Worm (Caenorhabditis elegans): ENCODE data around the gene str-221.

str-221 gene

DNA sequence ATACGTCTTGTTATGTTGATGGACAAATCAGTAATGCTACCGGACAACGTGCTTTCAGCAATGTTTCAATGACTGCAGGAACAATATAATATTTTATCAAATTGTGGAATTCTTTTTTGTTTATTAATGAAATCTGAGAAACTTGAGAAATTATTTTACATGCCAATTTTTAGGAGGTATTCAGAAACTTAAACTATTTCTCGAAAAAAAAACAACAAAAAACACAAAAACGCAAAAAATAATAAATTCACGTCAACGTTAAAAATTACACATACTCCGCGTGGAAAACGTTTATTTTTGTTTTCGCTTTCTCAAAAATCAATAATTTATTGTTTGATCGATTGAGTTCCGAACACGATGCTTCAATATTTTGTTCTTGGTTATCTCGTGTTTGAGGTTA, 2.1 kb downstream of the str-221 start, which contains the start of gene Y46H3D.1:
Gene Y46H3D.1, plus strand, starts transcription at position 301 of the 400 bp plus-strand sequence.
- TF ChIP-seq elt-3 (tag; optimal IDR thresholded peaks at IDR 0.05): no peak
- TF ChIP-seq unc-62 (GFP tag; optimal IDR thresholded peaks at IDR 0.05): no peak
- TF ChIP-seq nhr-129 (tag; optimal IDR thresholded peaks at IDR 0.05): no peak
- TF ChIP-seq fos-1 (tag; optimal IDR thresholded peaks at IDR 0.05): no peak
- TF ChIP-seq nhr-12 (tag; optimal IDR thresholded peaks at IDR 0.05): no peak
- TF ChIP-seq nhr-21 (tag; optimal IDR thresholded peaks at IDR 0.05): no peak
- no peak for TF ChIP-seq mab-5 (tag; optimal IDR thresholded peaks at IDR 0.05)
- no peak for TF ChIP-seq C34F6.9 (tag; optimal IDR thresholded peaks at IDR 0.05)
- TF ChIP-seq skn-1 (tag; optimal IDR thresholded peaks at IDR 0.05): no peak
- no peak for TF ChIP-seq blmp-1 (tag; optimal IDR thresholded peaks at IDR 0.05; ENCODE audit: insufficient read depth)
- TF ChIP-seq ama-1 (optimal IDR thresholded peaks at IDR 0.05): no peak
- no peak for TF ChIP-seq nhr-77 (tag; optimal IDR thresholded peaks at IDR 0.05)
- no peak for TF ChIP-seq ceh-82 (tag; optimal IDR thresholded peaks at IDR 0.05)
- TF ChIP-seq crh-2 (tag; optimal IDR thresholded peaks at IDR 0.05): no peak
- no peak for TF ChIP-seq egl-27 (tag; optimal IDR thresholded peaks at IDR 0.05)
- TF ChIP-seq F13H6.1 (tag; optimal IDR thresholded peaks at IDR 0.05): no peak
- TF ChIP-seq sma-9 (GFP tag; optimal IDR thresholded peaks at IDR 0.05): no peak
- TF ChIP-seq sma-9 (tag; optimal IDR thresholded peaks at IDR 0.05): no peak
- TF ChIP-seq gmeb-1 (tag; optimal IDR thresholded peaks at IDR 0.05): no peak

- TF ChIP-seq peb-1 (tag; optimal IDR thresholded peaks at IDR 0.05): no peak
- TF ChIP-seq ztf-11 (tag; optimal IDR thresholded peaks at IDR 0.05): no peak
Measured at ce11 chrV:1642768-1643167, 2.7 kb downstream of the str-221 start.

DNA sequence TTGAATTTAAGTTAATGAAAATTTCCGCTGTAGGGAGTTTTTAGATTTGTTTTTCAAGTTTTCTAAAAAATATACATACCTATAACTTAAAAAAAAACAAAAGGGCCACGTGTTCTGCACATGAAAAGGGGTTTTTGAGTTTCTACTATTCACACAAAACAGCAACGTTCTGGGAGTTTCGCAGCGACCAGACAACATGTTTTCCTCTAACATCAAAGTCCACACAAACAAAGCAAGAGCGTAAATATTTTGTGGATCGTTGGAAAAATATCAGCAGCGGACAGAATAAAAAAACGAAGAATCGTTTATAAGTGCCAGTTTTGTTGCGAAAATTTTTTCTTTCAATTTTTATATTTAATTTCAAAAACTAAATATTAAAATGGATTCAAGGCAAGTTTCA, 3.8 kb downstream of the str-221 start, which contains the start of gene alh-2:
Gene alh-2, plus strand, starts transcription at position 284 of the 400 bp plus-strand sequence.
- TF ChIP-seq alr-1 (tag; optimal IDR thresholded peaks at IDR 0.05) (no peak), gmeb-1 (tag; optimal IDR thresholded peaks at IDR 0.05) (no peak), egl-27 (tag; optimal IDR thresholded peaks at IDR 0.05) (no peak), C34F6.9 (tag; optimal IDR thresholded peaks at IDR 0.05) (no peak), nhr-10 (tag; optimal IDR thresholded peaks at IDR 0.05) (no peak), ZK546.5 (tag; optimal IDR thresholded peaks at IDR 0.05) (no peak), ama-1 (optimal IDR thresholded peaks at IDR 0.05) (no peak), nhr-23 (tag; optimal IDR thresholded peaks at IDR 0.05) (no peak), blmp-1 (tag; optimal IDR thresholded peaks at IDR 0.05; ENCODE audit: insufficient read depth) (no peak), lin-11 (tag; optimal IDR thresholded peaks at IDR 0.05) (no peak), unc-39 (tag; optimal IDR thresholded peaks at IDR 0.05) (no peak)

DNA sequence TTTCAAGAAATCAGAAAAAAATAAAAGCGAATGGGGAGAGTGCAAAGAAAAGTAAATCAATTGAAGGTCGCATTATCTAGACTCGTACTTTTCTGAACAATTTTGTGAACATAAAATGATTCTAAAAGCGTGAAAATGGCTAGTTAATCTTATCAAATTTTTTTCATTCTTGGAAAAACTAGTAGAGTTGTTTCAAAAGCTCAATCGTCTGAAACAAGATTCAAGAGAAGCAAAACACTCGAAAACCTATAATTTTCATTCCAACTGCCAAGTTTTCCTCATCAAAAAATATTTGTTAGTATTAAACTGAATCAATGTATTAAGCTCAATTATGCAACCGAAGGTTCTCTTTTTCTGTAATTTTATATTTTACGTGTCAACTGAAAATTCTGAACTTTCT, 7.9 kb downstream of the str-221 start, which contains the start of gene irld-45:
Gene irld-45, plus strand, starts transcription at position 301 of the 400 bp plus-strand sequence.
- TF ChIP-seq Y55F3AM.14 (GFP tag; optimal IDR thresholded peaks at IDR 0.05): no peak

- TF ChIP-seq nhr-6 (tag; optimal IDR thresholded peaks at IDR 0.05) (no peak), lin-11 (tag; optimal IDR thresholded peaks at IDR 0.05) (no peak), elt-3 (tag; optimal IDR thresholded peaks at IDR 0.05) (no peak), F13H6.1 (tag; optimal IDR thresholded peaks at IDR 0.05) (no peak), skn-1 (tag; optimal IDR thresholded peaks at IDR 0.05) (no peak), egl-27 (tag; optimal IDR thresholded peaks at IDR 0.05) (no peak), nhr-25 (tag; optimal IDR thresholded peaks at IDR 0.05) (no peak), nhr-237 (tag; optimal IDR thresholded peaks at IDR 0.05) (no peak), sem-4 (tag; optimal IDR thresholded peaks at IDR 0.05) (no peak), unc-55 (GFP tag; optimal IDR thresholded peaks at IDR 0.05) (no peak), ama-1 (optimal IDR thresholded peaks at IDR 0.05) (no peak), peb-1 (tag; optimal IDR thresholded peaks at IDR 0.05) (no peak), gmeb-1 (tag; optimal IDR thresholded peaks at IDR 0.05) (no peak), ZK546.5 (tag; optimal IDR thresholded peaks at IDR 0.05) (no peak)
Measured at ce11 chrV:1651045-1651444, 10.9 kb downstream of the str-221 start, which contains the start of gene irld-44. irld-44 (plus strand) TSS chrV:1651345.

DNA sequence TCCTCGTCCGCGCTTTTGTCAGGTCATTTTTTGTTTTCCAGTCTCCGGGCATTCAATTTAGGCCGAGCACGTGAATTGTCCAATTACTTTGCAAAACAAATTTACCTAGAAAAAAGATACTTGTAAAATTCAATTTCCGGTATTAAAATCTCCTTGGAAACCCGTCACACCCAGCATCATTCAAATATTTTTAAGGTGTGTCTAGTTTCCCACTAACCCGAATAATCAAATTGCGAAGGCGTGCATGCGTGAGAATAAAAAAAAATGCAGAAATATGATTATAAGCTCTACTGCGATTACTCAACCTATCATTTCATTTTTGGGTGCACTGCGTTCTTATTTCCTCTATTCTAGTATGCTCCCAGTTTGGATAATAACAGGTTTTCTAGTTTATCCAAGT, 14.7 kb downstream of the str-221 start, which contains the start of gene irld-11:
Gene irld-11, plus strand, starts transcription at position 301 of the 400 bp plus-strand sequence.
- TF ChIP-seq ceh-82 (tag; optimal IDR thresholded peaks at IDR 0.05) (no peak), nhr-77 (tag; optimal IDR thresholded peaks at IDR 0.05) (no peak), crh-2 (tag; optimal IDR thresholded peaks at IDR 0.05) (no peak), nhr-21 (tag; optimal IDR thresholded peaks at IDR 0.05) (peak; percentile 16), sem-4 (tag; optimal IDR thresholded peaks at IDR 0.05) (no peak), skn-1 (tag; optimal IDR thresholded peaks at IDR 0.05) (no peak)

All from whole organism, L2 larva.